Worm (Caenorhabditis elegans): ENCODE measurements around the gene F54C9.9.

The F54C9.9 gene

ce11 chrII:8602337-8602944, 24.6 kb downstream of the F54C9.9 start, which contains the start of the genes cpf-1 and rpl-26 (continued):
- no peak for TF ChIP-seq mdl-1 (tag; optimal IDR thresholded peaks at IDR 0.05)
- TF ChIP-seq gmeb-1 (tag; optimal IDR thresholded peaks at IDR 0.05), result peak; percentile 71
- no peak for TF ChIP-seq blmp-1 (tag; optimal IDR thresholded peaks at IDR 0.05; ENCODE audit: insufficient read depth)
- TF ChIP-seq C34F6.9 (tag; optimal IDR thresholded peaks at IDR 0.05), result peak; percentile 77
- TF ChIP-seq sma-9 (GFP tag; optimal IDR thresholded peaks at IDR 0.05), result peak; percentile 24
- TF ChIP-seq sma-9 (tag; optimal IDR thresholded peaks at IDR 0.05), result no peak
- no peak for TF ChIP-seq nhr-77 (tag; optimal IDR thresholded peaks at IDR 0.05)
- peak; percentile 60 for TF ChIP-seq crh-2 (tag; optimal IDR thresholded peaks at IDR 0.05)
- no peak for TF ChIP-seq unc-62 (GFP tag; optimal IDR thresholded peaks at IDR 0.05)
- TF ChIP-seq nhr-21 (tag; optimal IDR thresholded peaks at IDR 0.05), result no peak
- no peak for TF ChIP-seq ZK546.5 (tag; optimal IDR thresholded peaks at IDR 0.05)
- TF ChIP-seq snpc-4 (tag; optimal IDR thresholded peaks at IDR 0.05), result peak; percentile 75
- TF ChIP-seq nhr-12 (tag; optimal IDR thresholded peaks at IDR 0.05), result no peak
- TF ChIP-seq fos-1 (tag; optimal IDR thresholded peaks at IDR 0.05), result peak; percentile 33
- no peak for TF ChIP-seq elt-1 (tag; optimal IDR thresholded peaks at IDR 0.05)
- TF ChIP-seq dmd-4 (tag; optimal IDR thresholded peaks at IDR 0.05), result no peak
- TF ChIP-seq ztf-4 (tag; optimal IDR thresholded peaks at IDR 0.05), result no peak
- no peak for TF ChIP-seq ceh-16 (tag; optimal IDR thresholded peaks at IDR 0.05)
- TF ChIP-seq ztf-1 (GFP tag; conservative IDR thresholded peaks at IDR 0.05), result no peak

- TF ChIP-seq ama-1 (optimal IDR thresholded peaks at IDR 0.05) (no peak), sem-4 (tag; optimal IDR thresholded peaks at IDR 0.05) (peak; percentile 35), nhr-6 (tag; optimal IDR thresholded peaks at IDR 0.05) (no peak), nhr-23 (tag; optimal IDR thresholded peaks at IDR 0.05) (no peak), ztf-11 (tag; optimal IDR thresholded peaks at IDR 0.05) (no peak), nhr-21 (tag; optimal IDR thresholded peaks at IDR 0.05) (peak; percentile 35), lin-39 (tag; optimal IDR thresholded peaks at IDR 0.05) (no peak), lin-13 (GFP tag; optimal IDR thresholded peaks at IDR 0.05) (peak; percentile 33), ceh-82 (tag; optimal IDR thresholded peaks at IDR 0.05) (no peak), lin-11 (tag; optimal IDR thresholded peaks at IDR 0.05) (no peak), ztf-1 (GFP tag; conservative IDR thresholded peaks at IDR 0.05) (no peak), lsy-2 (tag; optimal IDR thresholded peaks at IDR 0.05) (peak in 1 of 2 experiments; percentile 58), mab-5 (tag; optimal IDR thresholded peaks at IDR 0.05) (no peak), fos-1 (tag; optimal IDR thresholded peaks at IDR 0.05) (peak; percentile 9), alr-1 (tag; optimal IDR thresholded peaks at IDR 0.05) (no peak), dmd-4 (tag; optimal IDR thresholded peaks at IDR 0.05) (no peak), aly-2 (tag; optimal IDR thresholded peaks at IDR 0.05) (no peak), sma-9 (GFP tag; optimal IDR thresholded peaks at IDR 0.05) (peak; percentile 8), sma-9 (tag; optimal IDR thresholded peaks at IDR 0.05) (no peak), ceh-16 (tag; optimal IDR thresholded peaks at IDR 0.05) (no peak), crh-2 (tag; optimal IDR thresholded peaks at IDR 0.05) (peak; percentile 36), nhr-129 (tag; optimal IDR thresholded peaks at IDR 0.05) (peak; percentile 14)
These were observed 25.9 kb downstream of the F54C9.9 start, which contains the start of gene suf-1 for ce11 chrII:8603567-8604359. suf-1 (plus strand) TSS chrII:8603846.

- no peak for TF ChIP-seq unc-39 (tag; optimal IDR thresholded peaks at IDR 0.05)
- no peak for TF ChIP-seq nhr-6 (tag; optimal IDR thresholded peaks at IDR 0.05)
- TF ChIP-seq unc-55 (GFP tag; optimal IDR thresholded peaks at IDR 0.05), result no peak
These were observed 28.7 kb downstream of the F54C9.9 start, which contains the start of gene F28C6.8 for ce11 chrII:8606549-8606948. F28C6.8 (plus strand) TSS chrII:8606849.

- TF ChIP-seq unc-62 (GFP tag; optimal IDR thresholded peaks at IDR 0.05), result no peak
- TF ChIP-seq mdl-1 (tag; optimal IDR thresholded peaks at IDR 0.05), result no peak
- no peak for TF ChIP-seq nhr-129 (tag; optimal IDR thresholded peaks at IDR 0.05)
- TF ChIP-seq nhr-21 (tag; optimal IDR thresholded peaks at IDR 0.05), result no peak
- no peak for TF ChIP-seq ztf-1 (GFP tag; conservative IDR thresholded peaks at IDR 0.05)
- no peak for TF ChIP-seq nhr-77 (tag; optimal IDR thresholded peaks at IDR 0.05)
- TF ChIP-seq nhr-237 (tag; optimal IDR thresholded peaks at IDR 0.05), result no peak
- TF ChIP-seq gmeb-1 (tag; optimal IDR thresholded peaks at IDR 0.05), result no peak
- no peak for TF ChIP-seq lin-39 (tag; optimal IDR thresholded peaks at IDR 0.05)
- no peak for TF ChIP-seq ama-1 (optimal IDR thresholded peaks at IDR 0.05)
- TF ChIP-seq ceh-82 (tag; optimal IDR thresholded peaks at IDR 0.05), result no peak
- TF ChIP-seq nhr-11 (tag; optimal IDR thresholded peaks at IDR 0.05), result no peak
- TF ChIP-seq fos-1 (tag; optimal IDR thresholded peaks at IDR 0.05), result no peak
- no peak for TF ChIP-seq nhr-10 (tag; optimal IDR thresholded peaks at IDR 0.05)
- no peak for TF ChIP-seq aly-2 (tag; optimal IDR thresholded peaks at IDR 0.05)
These were observed 29.8 kb downstream of the F54C9.9 start, which contains the start of gene F28C6.10 for ce11 chrII:8607662-8608061. F28C6.10 (plus strand) TSS chrII:8607962.
